Worm (Caenorhabditis elegans) whole organism, L4 larva: ENCODE data around the gene F40F9.3.

Source experiments
- lin-13 ChIP-seq: fragments of 150-350 bp; optimal IDR thresholded peaks from 2 replicates; lab custom pipeline; 2014; ENCODE audit warnings: missing biosample characterization, missing genetic modification reagents, missing genetic modification characterization
- nhr-76 ChIP-seq: fragments of 150-350 bp; optimal IDR thresholded peaks from 2 replicates; lab custom pipeline; 2014; ENCODE audit warnings: missing biosample characterization, missing genetic modification characterization
- pqm-1 ChIP-seq: sonication (generic microtip); optimal IDR thresholded peaks from 2 replicates; lab custom pipeline; 2017; ENCODE audit warnings: missing biosample characterization, missing genetic modification characterization
- saeg-2 ChIP-seq: fragments of 200-800 bp; sonication (Bioruptor generic); IDR thresholded peaks from 2 replicates; pipeline ENCODE4 v1.3.6; 2022; ENCODE audit warnings: missing genetic modification reagents, missing genetic modification characterization, missing compliant biosample characterization

DNA sequence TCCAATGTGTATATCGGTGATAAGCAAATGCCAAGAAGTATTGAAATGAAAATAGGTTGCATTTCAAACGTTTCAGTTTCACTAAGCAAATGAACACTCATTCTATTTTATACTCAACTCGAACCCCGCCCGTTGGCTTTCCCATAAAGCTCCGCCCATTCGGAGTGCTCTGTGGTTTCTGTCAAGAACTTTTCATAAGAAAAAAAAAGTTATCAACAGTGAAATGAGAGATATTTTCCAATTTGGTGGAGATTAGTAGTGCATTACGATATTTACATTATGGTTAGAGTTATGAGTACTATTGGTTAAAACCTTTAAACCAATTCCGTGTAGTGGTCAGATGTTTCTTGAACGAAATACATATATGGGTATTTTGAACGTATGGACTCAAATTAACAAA lies 35.3 kb downstream of the F40F9.3 start, which contains the start of gene F58E6.4:
- TF ChIP-seq pqm-1 (tag; lab: Kevin White, UChicago) (no peak), saeg-2 (GFP tag; lab: Robert Waterston, UW) (no peak), lin-13 (GFP tag; lab: Kevin White, UChicago) (no peak), nhr-76 (no peak)
